Worm (Caenorhabditis elegans) whole organism, midembryonic: ENCODE results near the gene sri-19.

Experiments used
- cog-1 ChIP-seq: sonication (generic microtip); optimal IDR thresholded peaks from 2 replicates; lab custom pipeline; 2016; ENCODE audit warnings: missing genetic modification characterization, missing compliant biosample characterization
- med-1 ChIP-seq: sonication (generic microtip); optimal IDR thresholded peaks from 2 replicates; lab custom pipeline; 2017; ENCODE audit warnings: missing genetic modification characterization, mild to moderate bottlenecking, missing compliant biosample characterization, antibody characterized with exemption, missing genetic modification reagents; ENCODE audit not compliant: insufficient read depth
- tab-1 ChIP-seq: fragments of 200-800 bp; sonication (Bioruptor generic); IDR thresholded peaks from 2 replicates; pipeline ENCODE4 v1.3.6; 2022; ENCODE audit warnings: missing genetic modification characterization, missing compliant biosample characterization

DNA sequence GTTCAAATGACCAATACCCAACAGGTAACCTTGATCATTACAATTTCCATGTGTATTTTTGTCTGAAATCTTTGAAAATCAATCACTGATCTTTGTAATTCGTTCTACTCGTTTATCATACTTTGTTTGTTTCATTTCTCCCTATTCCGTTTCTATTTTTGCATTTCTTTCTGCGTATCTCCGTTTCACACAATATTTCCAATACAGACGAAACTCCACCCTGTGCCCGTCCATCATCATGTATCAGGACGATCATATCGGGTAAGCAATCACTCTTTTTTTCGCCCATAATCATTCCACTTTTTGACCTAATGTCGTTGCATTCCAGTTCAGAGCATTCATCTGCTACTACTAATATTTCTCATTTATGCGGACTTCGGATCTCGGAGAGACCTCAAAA is 48.5 kb upstream of the sri-19 start, which contains the start of gene pyk-2:
- no peak for TF ChIP-seq med-1 (GFP tag; lab: Kevin White, UChicago)
- no peak for TF ChIP-seq tab-1
- TF ChIP-seq cog-1 (tag; lab: Kevin White, UChicago) = no peak
